Worm (Caenorhabditis elegans) whole organism, young adult: ENCODE measurements around the gene F26H11.8.

ENCODE experiments used
- B0019.2 ChIP-seq: fragments of 200-800 bp; sonication (Bioruptor generic); conservative IDR thresholded peaks from 2 replicates; pipeline ENCODE4 v1.3.6; 2022; ENCODE audit warnings: missing genetic modification reagents, missing genetic modification characterization, missing compliant biosample characterization
- T26A5.8 ChIP-seq: sonication (generic microtip); optimal IDR thresholded peaks from 2 replicates; lab custom pipeline; 2016; ENCODE audit warnings: missing genetic modification characterization, missing compliant biosample characterization
- Y53F4B.3 ChIP-seq: fragments of 200-800 bp; sonication (Bioruptor generic); IDR thresholded peaks from 2 replicates; pipeline ENCODE4 v1.3.6; 2022; ENCODE audit warnings: missing genetic modification reagents, missing genetic modification characterization, missing compliant biosample characterization
- ama-1 ChIP-seq, 3 experiments: fragments of 150-350 bp in 1 of 3; sonication (generic microtip) in 2 of 3; optimal IDR thresholded peaks; 2 replicates each; lab custom pipeline; 2014 to 2018; ENCODE audit warnings: missing biosample characterization in 2 of 3, missing genetic modification characterization in 2 of 3, missing genetic modification reagents in 2 of 3
- ceh-100 ChIP-seq: fragments of 200-800 bp; sonication (Bioruptor generic); IDR thresholded peaks from 2 replicates; pipeline ENCODE4 v1.3.6; 2022; ENCODE audit warnings: missing genetic modification reagents, missing genetic modification characterization, missing compliant biosample characterization
- ets-4 ChIP-seq: fragments of 200-800 bp; sonication (Bioruptor generic); optimal IDR thresholded peaks from 2 replicates; lab custom pipeline; 2018; ENCODE audit warnings: mild to moderate bottlenecking, missing genetic modification characterization, missing compliant biosample characterization
- hmg-20 ChIP-seq: fragments of 200-800 bp; sonication (Bioruptor generic); IDR thresholded peaks from 2 replicates; pipeline ENCODE4 v1.3.6; 2022; ENCODE audit warnings: missing genetic modification reagents, missing genetic modification characterization, missing compliant biosample characterization
- hsf-1 ChIP-seq: fragments of 200-800 bp; sonication (Bioruptor generic); IDR thresholded peaks from 2 replicates; pipeline ENCODE4 v1.3.6; 2022; ENCODE audit warnings: missing genetic modification reagents, missing genetic modification characterization, missing compliant biosample characterization
- sea-2 ChIP-seq: fragments of 200-800 bp; sonication (Bioruptor generic); IDR thresholded peaks from 2 replicates; pipeline ENCODE4 v1.3.6; 2022; ENCODE audit warnings: missing genetic modification characterization, missing compliant biosample characterization
- snpc-1.1 ChIP-seq: sonication (generic microtip); optimal IDR thresholded peaks from 2 replicates; lab custom pipeline; 2017; ENCODE audit warnings: missing genetic modification characterization, mild to moderate bottlenecking, missing compliant biosample characterization, antibody characterized with exemption, moderate library complexity, missing genotype, missing genetic modification reagents; ENCODE audit not compliant: insufficient read depth
- snpc-1.3 ChIP-seq: sonication (generic microtip); optimal IDR thresholded peaks from 2 replicates; lab custom pipeline; 2017; ENCODE audit warnings: missing genetic modification characterization, mild to moderate bottlenecking, missing compliant biosample characterization, antibody characterized with exemption, moderate library complexity, missing genotype, missing genetic modification reagents; ENCODE audit not compliant: insufficient read depth
- snpc-3.4 ChIP-seq: sonication (generic microtip); optimal IDR thresholded peaks from 2 replicates; lab custom pipeline; 2017; ENCODE audit warnings: missing genetic modification characterization, mild to moderate bottlenecking, missing compliant biosample characterization, antibody characterized with exemption, moderate library complexity, missing genotype, missing genetic modification reagents
- unc-62 ChIP-seq: fragments of 150-350 bp; optimal IDR thresholded peaks from 2 replicates; lab custom pipeline; 2014; ENCODE audit warnings: missing biosample characterization, missing genetic modification reagents, missing genetic modification characterization
- ztf-22 ChIP-seq: fragments of 200-800 bp; sonication (Bioruptor generic); optimal IDR thresholded peaks from 2 replicates; lab custom pipeline; 2018; ENCODE audit warnings: mild to moderate bottlenecking, missing genetic modification characterization, moderate library complexity, missing compliant biosample characterization

DNA sequence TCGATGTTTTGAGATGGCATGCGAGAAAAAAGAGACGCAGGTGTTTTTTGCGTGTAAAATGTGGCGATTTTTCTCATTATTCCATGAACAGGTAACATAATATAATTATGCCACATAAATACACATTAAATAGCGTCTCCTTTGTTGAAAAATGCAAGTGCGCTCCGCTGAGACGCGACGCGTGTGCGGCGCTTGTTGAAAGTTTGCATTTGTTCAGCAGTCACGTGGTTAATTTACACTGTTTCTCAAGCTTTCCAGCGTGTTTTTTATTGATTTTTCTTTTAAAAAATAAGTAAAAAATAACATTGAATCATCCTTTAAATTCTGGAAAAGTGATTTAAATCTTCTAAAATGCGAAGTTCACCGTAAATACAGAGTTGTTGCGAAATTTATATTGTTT lies 11.3 kb downstream of the F26H11.8 start:
- TF ChIP-seq ets-4 = no peak
- TF ChIP-seq hsf-1 (GFP tag; lab: Robert Waterston, UW) = no peak
- TF ChIP-seq ceh-100 (GFP tag; lab: Robert Waterston, UW) = no peak
- TF ChIP-seq unc-62 = no peak
- TF ChIP-seq T26A5.8 (tag; lab: Kevin White, UChicago) = no peak
- no peak for TF ChIP-seq B0019.2 (GFP tag; lab: Robert Waterston, UW)
- TF ChIP-seq hmg-20 (GFP tag; lab: Robert Waterston, UW) = no peak
- no peak for TF ChIP-seq sea-2
- no peak for TF ChIP-seq snpc-1.3 (tag; lab: Kevin White, UChicago)
- TF ChIP-seq ztf-22 (GFP tag; lab: Kevin White, UChicago) = no peak
- TF ChIP-seq ama-1 (optimal IDR thresholded peaks at IDR 0.05; lab: Kevin White, UChicago) = no peak
- TF ChIP-seq ama-1 (GFP tag; optimal IDR thresholded peaks at IDR 0.05; lab: Kevin White, UChicago) = peak in 1 of 2 experiments; percentile 5
- no peak for TF ChIP-seq Y53F4B.3 (GFP tag; lab: Robert Waterston, UW)
- no peak for TF ChIP-seq snpc-1.1 (tag; lab: Kevin White, UChicago)
- peak; percentile 15 for TF ChIP-seq snpc-3.4 (tag; lab: Kevin White, UChicago)
